Worm (Caenorhabditis elegans): ENCODE data around the gene nhr-30.

The nhr-30 gene

ce11 chrV:9078067-9078581, 33.2 kb downstream of the nhr-30 start:
- TF ChIP-seq pes-1 (GFP tag; IDR thresholded peaks at IDR 0.05) (no peak), F13C5.2 (tag; optimal IDR thresholded peaks at IDR 0.05) (no peak), ets-7 (tag; optimal IDR thresholded peaks at IDR 0.05) (no peak), tbx-11 (GFP tag; IDR thresholded peaks at IDR 0.05) (no peak), tra-4 (tag; optimal IDR thresholded peaks at IDR 0.05) (no peak)

- TF ChIP-seq ama-1 (optimal IDR thresholded peaks at IDR 0.05), result no peak
- TF ChIP-seq scrt-1 (GFP tag; IDR thresholded peaks at IDR 0.05), result no peak
- no peak for TF ChIP-seq sea-1 (GFP tag; conservative IDR thresholded peaks at IDR 0.05)
- no peak for TF ChIP-seq hmbx-1 (tag; optimal IDR thresholded peaks at IDR 0.05)
- no peak for TF ChIP-seq F13C5.2 (tag; optimal IDR thresholded peaks at IDR 0.05)
- TF ChIP-seq hnd-1 (tag; optimal IDR thresholded peaks at IDR 0.05), result no peak
- no peak for TF ChIP-seq hmg-4 (GFP tag; optimal IDR thresholded peaks at IDR 0.05)
- no peak for TF ChIP-seq B0310.2 (tag; optimal IDR thresholded peaks at IDR 0.05)
- TF ChIP-seq pes-1 (GFP tag; IDR thresholded peaks at IDR 0.05), result no peak
- no peak for TF ChIP-seq tra-4 (tag; optimal IDR thresholded peaks at IDR 0.05)
- TF ChIP-seq tbx-37 (GFP tag; conservative IDR thresholded peaks at IDR 0.05), result no peak
- no peak for TF ChIP-seq aly-1 (tag; optimal IDR thresholded peaks at IDR 0.05)
- no peak for TF ChIP-seq tbx-11 (GFP tag; IDR thresholded peaks at IDR 0.05)
- TF ChIP-seq ets-7 (tag; optimal IDR thresholded peaks at IDR 0.05), result no peak
- TF ChIP-seq ceh-13 (GFP tag; optimal IDR thresholded peaks at IDR 0.05), result no peak
- no peak for TF ChIP-seq flt-1 (GFP tag; IDR thresholded peaks at IDR 0.05)
- no peak for TF ChIP-seq ceh-36 (tag; optimal IDR thresholded peaks at IDR 0.05)
Observed at ce11 chrV:9078815-9079525, 34.0 kb downstream of the nhr-30 start.

ce11 chrV:9079965-9080432, 35.0 kb downstream of the nhr-30 start:
- TF ChIP-seq tbx-37 (GFP tag; conservative IDR thresholded peaks at IDR 0.05), result no peak
- TF ChIP-seq F13C5.2 (tag; optimal IDR thresholded peaks at IDR 0.05), result no peak
- TF ChIP-seq ceh-13 (GFP tag; optimal IDR thresholded peaks at IDR 0.05), result no peak
- TF ChIP-seq hmg-4 (GFP tag; optimal IDR thresholded peaks at IDR 0.05), result no peak
- no peak for TF ChIP-seq pes-1 (GFP tag; IDR thresholded peaks at IDR 0.05)
- no peak for TF ChIP-seq hmbx-1 (tag; optimal IDR thresholded peaks at IDR 0.05)
- TF ChIP-seq B0310.2 (tag; optimal IDR thresholded peaks at IDR 0.05), result no peak
- TF ChIP-seq ama-1 (optimal IDR thresholded peaks at IDR 0.05), result no peak
- no peak for TF ChIP-seq hnd-1 (tag; optimal IDR thresholded peaks at IDR 0.05)
- no peak for TF ChIP-seq scrt-1 (GFP tag; IDR thresholded peaks at IDR 0.05)

ce11 chrV:9081410-9081809, 36.4 kb downstream of the nhr-30 start:
- TF ChIP-seq B0310.2 (tag; optimal IDR thresholded peaks at IDR 0.05), result no peak
- no peak for TF ChIP-seq ama-1 (optimal IDR thresholded peaks at IDR 0.05)
- TF ChIP-seq flt-1 (GFP tag; IDR thresholded peaks at IDR 0.05), result no peak
- no peak for TF ChIP-seq ceh-36 (tag; optimal IDR thresholded peaks at IDR 0.05)
- TF ChIP-seq tra-4 (tag; optimal IDR thresholded peaks at IDR 0.05), result no peak
- TF ChIP-seq ceh-13 (GFP tag; optimal IDR thresholded peaks at IDR 0.05), result no peak
- no peak for TF ChIP-seq hmbx-1 (tag; optimal IDR thresholded peaks at IDR 0.05)
- TF ChIP-seq sea-1 (GFP tag; conservative IDR thresholded peaks at IDR 0.05), result no peak
- TF ChIP-seq aly-1 (tag; optimal IDR thresholded peaks at IDR 0.05), result no peak
- no peak for TF ChIP-seq hmg-4 (GFP tag; optimal IDR thresholded peaks at IDR 0.05)
- no peak for TF ChIP-seq pes-1 (GFP tag; IDR thresholded peaks at IDR 0.05)
- no peak for TF ChIP-seq F13C5.2 (tag; optimal IDR thresholded peaks at IDR 0.05)
- no peak for TF ChIP-seq ets-7 (tag; optimal IDR thresholded peaks at IDR 0.05)
- no peak for TF ChIP-seq scrt-1 (GFP tag; IDR thresholded peaks at IDR 0.05)
- no peak for TF ChIP-seq tbx-11 (GFP tag; IDR thresholded peaks at IDR 0.05)
- TF ChIP-seq hnd-1 (tag; optimal IDR thresholded peaks at IDR 0.05), result no peak
- no peak for TF ChIP-seq tbx-37 (GFP tag; conservative IDR thresholded peaks at IDR 0.05)

ce11 chrV:9082350-9082749, 37.4 kb downstream of the nhr-30 start:
- TF ChIP-seq tbx-37 (GFP tag; conservative IDR thresholded peaks at IDR 0.05) (no peak), tbx-11 (GFP tag; IDR thresholded peaks at IDR 0.05) (no peak), ets-7 (tag; optimal IDR thresholded peaks at IDR 0.05) (no peak), ceh-36 (tag; optimal IDR thresholded peaks at IDR 0.05) (no peak), F13C5.2 (tag; optimal IDR thresholded peaks at IDR 0.05) (no peak), tra-4 (tag; optimal IDR thresholded peaks at IDR 0.05) (no peak), flt-1 (GFP tag; IDR thresholded peaks at IDR 0.05) (no peak), pes-1 (GFP tag; IDR thresholded peaks at IDR 0.05) (no peak), ama-1 (optimal IDR thresholded peaks at IDR 0.05) (no peak), hnd-1 (tag; optimal IDR thresholded peaks at IDR 0.05) (no peak), scrt-1 (GFP tag; IDR thresholded peaks at IDR 0.05) (no peak), hmbx-1 (tag; optimal IDR thresholded peaks at IDR 0.05) (no peak), ceh-13 (GFP tag; optimal IDR thresholded peaks at IDR 0.05) (no peak), hmg-4 (GFP tag; optimal IDR thresholded peaks at IDR 0.05) (no peak), B0310.2 (tag; optimal IDR thresholded peaks at IDR 0.05) (no peak), sea-1 (GFP tag; conservative IDR thresholded peaks at IDR 0.05) (no peak), aly-1 (tag; optimal IDR thresholded peaks at IDR 0.05) (no peak)

- TF ChIP-seq ama-1 (optimal IDR thresholded peaks at IDR 0.05), result no peak
Observed at ce11 chrV:9084252-9084651, 39.3 kb downstream of the nhr-30 start.

ce11 chrV:9085845-9086244, 40.9 kb downstream of the nhr-30 start:
- TF ChIP-seq hmbx-1 (tag; optimal IDR thresholded peaks at IDR 0.05), result no peak
- TF ChIP-seq tra-4 (tag; optimal IDR thresholded peaks at IDR 0.05), result no peak
- TF ChIP-seq tbx-11 (GFP tag; IDR thresholded peaks at IDR 0.05), result no peak
- no peak for TF ChIP-seq ama-1 (optimal IDR thresholded peaks at IDR 0.05)
- no peak for TF ChIP-seq sea-1 (GFP tag; conservative IDR thresholded peaks at IDR 0.05)
- TF ChIP-seq hnd-1 (tag; optimal IDR thresholded peaks at IDR 0.05), result no peak
- TF ChIP-seq B0310.2 (tag; optimal IDR thresholded peaks at IDR 0.05), result no peak

All from whole organism, early embryonic.